Worm (Caenorhabditis elegans) whole organism, L3 larva: ENCODE measurements around the gene H39E20.1.

ENCODE experiments used
- elt-3 ChIP-seq, 3 experiments: fragments of 150-350 bp in 1 of 3; sonication (generic microtip) in 2 of 3; optimal IDR thresholded peaks; 2 replicates in 2 of 3; 4 replicates in 1 of 3; lab custom pipeline; 2014 to 2017; ENCODE audit warnings: missing biosample characterization in 3 of 3, missing genetic modification characterization in 3 of 3
- jun-1 ChIP-seq: fragments of 150-350 bp; optimal IDR thresholded peaks from 2 replicates; lab custom pipeline; 2014; ENCODE audit warnings: missing biosample characterization, missing genetic modification reagents, missing genetic modification characterization
- nhr-11 ChIP-seq: fragments of 150-350 bp; optimal IDR thresholded peaks from 2 replicates; lab custom pipeline; 2014; ENCODE audit warnings: missing biosample characterization, missing genetic modification characterization
- nhr-77 ChIP-seq: fragments of 150-350 bp; optimal IDR thresholded peaks from 2 replicates; lab custom pipeline; 2014; ENCODE audit warnings: missing biosample characterization, missing genetic modification characterization
- pha-4 ChIP-seq: fragments of 150-350 bp; optimal IDR thresholded peaks from 2 replicates; lab custom pipeline; 2014; ENCODE audit warnings: missing biosample characterization, missing genetic modification reagents, missing genetic modification characterization
- pqm-1 ChIP-seq: fragments of 150-350 bp; optimal IDR thresholded peaks from 2 replicates; lab custom pipeline; 2017; ENCODE audit warnings: missing biosample characterization, missing genetic modification characterization, inconsistent platforms
- skn-1 ChIP-seq: fragments of 150-350 bp; optimal IDR thresholded peaks from 2 replicates; lab custom pipeline; 2014; ENCODE audit warnings: missing biosample characterization, missing genetic modification characterization

ce11 chrX:1384538-1384937 is 12.9 kb downstream of the H39E20.1 start, which contains the start of gene F56C3.8:
- no peak for TF ChIP-seq nhr-77 (tag; lab: Kevin White, UChicago)
- TF ChIP-seq pha-4, result no peak
- TF ChIP-seq nhr-11 (tag; lab: Kevin White, UChicago), result no peak
- no peak for TF ChIP-seq elt-3 (tag; optimal IDR thresholded peaks at IDR 0.05; lab: Kevin White, UChicago)
- TF ChIP-seq pqm-1, result no peak
- no peak for TF ChIP-seq jun-1 (tag; lab: Kevin White, UChicago)
- TF ChIP-seq skn-1 (tag; lab: Kevin White, UChicago), result no peak
